Fruit fly (Drosophila melanogaster): ENCODE measurements around the gene DIP-gamma.

The DIP-gamma gene

dm6 chr3R:28911758-28912157 is 58.4 kb downstream of the DIP-gamma start (continued):
- TF ChIP-seq HLH4C (GFP tag; IDR thresholded peaks at IDR 0.05; ENCODE audit: partially characterized antibody) (peak; percentile 51; the same call in 1 of the 3 replicates), sob (GFP tag; IDR thresholded peaks at IDR 0.05) (peak; percentile 79), sim (GFP tag; IDR thresholded peaks at IDR 0.05) (peak; percentile 74), pfk (GFP tag; optimal IDR thresholded peaks at IDR 0.05) (no peak), CG31441 (GFP tag; IDR thresholded peaks at IDR 0.05) (peak; percentile 77), Dbx (GFP tag; IDR thresholded peaks at IDR 0.05) (peak; percentile 76), CG14860 (GFP tag; IDR thresholded peaks at IDR 0.05; ENCODE audit: partially characterized antibody) (peak; percentile 58; the same call in 1 of the 3 replicates), mirr (GFP tag; optimal IDR thresholded peaks at IDR 0.05) (no peak), ssp (GFP tag; IDR thresholded peaks at IDR 0.05) (peak; percentile 71), abd-A (tag; optimal IDR thresholded peaks at IDR 0.05) (no peak), Poxn (GFP tag; IDR thresholded peaks at IDR 0.05) (no peak), Fer2 (tag; optimal IDR thresholded peaks at IDR 0.05) (no peak), CG8944 (GFP tag; optimal IDR thresholded peaks at IDR 0.05) (peak; percentile 74), cato (GFP tag; optimal IDR thresholded peaks at IDR 0.05; ENCODE audit: borderline replicate concordance) (peak; percentile 41), CG8290 (GFP tag; optimal IDR thresholded peaks at IDR 0.05) (no peak), CG8290 (tag; optimal IDR thresholded peaks at IDR 0.05) (peak in 1 of 2 experiments; percentile 91), exex (tag; optimal IDR thresholded peaks at IDR 0.05) (no peak), Ada2b (GFP tag; IDR thresholded peaks at IDR 0.05) (peak; percentile 75; the same call in 1 of the 2 replicates), Rfx (GFP tag; IDR thresholded peaks at IDR 0.05) (peak; percentile 84), bab2 (GFP tag; optimal IDR thresholded peaks at IDR 0.05) (peak; percentile 77), fd64A (GFP tag; optimal IDR thresholded peaks at IDR 0.05) (peak; percentile 31), psq (GFP tag; optimal IDR thresholded peaks at IDR 0.05) (no peak), H2.0 (GFP tag; IDR thresholded peaks at IDR 0.05) (peak; percentile 87), CG11695 (GFP tag; IDR thresholded peaks at IDR 0.05) (peak; percentile 55; the same call in 1 of the 3 replicates), GATAe (GFP tag; conservative IDR thresholded peaks at IDR 0.05) (no peak), NfI (GFP tag; optimal IDR thresholded peaks at IDR 0.05) (peak; percentile 75), hth (optimal IDR thresholded peaks at IDR 0.05) (no peak), Fer3 (tag; optimal IDR thresholded peaks at IDR 0.05) (peak; percentile 55), CG4854 (GFP tag; optimal IDR thresholded peaks at IDR 0.05) (no peak), ash1 (GFP tag; optimal IDR thresholded peaks at IDR 0.05) (no peak), insv (GFP tag; optimal IDR thresholded peaks at IDR 0.05) (no peak), her (GFP tag; optimal IDR thresholded peaks at IDR 0.05) (peak; percentile 73), CG9797 (GFP tag; optimal IDR thresholded peaks at IDR 0.05) (no peak), CG1647 (GFP tag; optimal IDR thresholded peaks at IDR 0.05) (peak; percentile 51), dm (GFP tag; optimal IDR thresholded peaks at IDR 0.05) (peak; percentile 65), odd (GFP tag; optimal IDR thresholded peaks at IDR 0.05) (peak; percentile 7), gce (GFP tag; IDR thresholded peaks at IDR 0.05) (no peak), prd (optimal IDR thresholded peaks at IDR 0.05) (no peak), prd (GFP tag; IDR thresholded peaks at IDR 0.05) (peak; percentile 83), CG16815 (GFP tag; optimal IDR thresholded peaks at IDR 0.05) (peak; percentile 48), cwo (GFP tag; optimal IDR thresholded peaks at IDR 0.05) (peak; percentile 46), jumu (GFP tag; optimal IDR thresholded peaks at IDR 0.05) (peak; percentile 75), CG32767 (GFP tag; IDR thresholded peaks at IDR 0.05) (peak; percentile 76), luna (GFP tag; optimal IDR thresholded peaks at IDR 0.05) (no peak), CG6254 (GFP tag; optimal IDR thresholded peaks at IDR 0.05) (peak; percentile 11), CG16779 (GFP tag; IDR thresholded peaks at IDR 0.05) (0 out of 2 replicates have a peak, but pooled peaks have one; percentile 15), Hand (GFP tag; optimal IDR thresholded peaks at IDR 0.05) (no peak), Fer1 (GFP tag; optimal IDR thresholded peaks at IDR 0.05) (no peak), CG6272 (GFP tag; IDR thresholded peaks at IDR 0.05) (peak; percentile 72), CG3163 (GFP tag; optimal IDR thresholded peaks at IDR 0.05) (peak; percentile 40), ATbp (GFP tag; optimal IDR thresholded peaks at IDR 0.05) (peak; percentile 68), stc (GFP tag; IDR thresholded peaks at IDR 0.05) (peak; percentile 80)

Data from whole organism, embryonic.